Worm (Caenorhabditis elegans): ENCODE data around the gene sri-66.

ce11 chrV:17021361-17021760, 38.7 kb upstream of the sri-66 start, which contains the start of gene F49H6.12:
- TF ChIP-seq nhr-237 (tag; optimal IDR thresholded peaks at IDR 0.05) (no peak), crh-2 (tag; optimal IDR thresholded peaks at IDR 0.05) (no peak), gmeb-1 (tag; optimal IDR thresholded peaks at IDR 0.05) (no peak), nhr-77 (tag; optimal IDR thresholded peaks at IDR 0.05) (no peak), lsy-2 (tag; optimal IDR thresholded peaks at IDR 0.05) (no peak), unc-62 (GFP tag; optimal IDR thresholded peaks at IDR 0.05) (no peak), ZK546.5 (tag; optimal IDR thresholded peaks at IDR 0.05) (no peak), nhr-11 (tag; optimal IDR thresholded peaks at IDR 0.05) (no peak), elt-3 (tag; optimal IDR thresholded peaks at IDR 0.05) (no peak), nhr-21 (tag; optimal IDR thresholded peaks at IDR 0.05) (no peak), ama-1 (optimal IDR thresholded peaks at IDR 0.05) (no peak), Y55F3AM.14 (GFP tag; optimal IDR thresholded peaks at IDR 0.05) (no peak)
